Worm (Caenorhabditis elegans) whole organism, L4 larva: ENCODE measurements around the gene srx-64.

Experiments
- F26F4.8 ChIP-seq: fragments of 200-800 bp; sonication (Bioruptor generic); conservative IDR thresholded peaks from 2 replicates; pipeline ENCODE4 v1.3.6; 2022; ENCODE audit warnings: missing genetic modification characterization, missing compliant biosample characterization
- F37D6.2 ChIP-seq: sonication (generic microtip); optimal IDR thresholded peaks from 2 replicates; lab custom pipeline; 2016; ENCODE audit warnings: mild to moderate bottlenecking, missing genetic modification characterization, missing compliant biosample characterization
- R02D3.7 ChIP-seq: fragments of 150-350 bp; sonication (generic microtip); optimal IDR thresholded peaks from 3 replicates; lab custom pipeline; 2014; ENCODE audit warnings: missing biosample characterization, missing genetic modification characterization
- Y75B8A.6 ChIP-seq: fragments of 200-800 bp; sonication (Bioruptor generic); IDR thresholded peaks from 2 replicates; pipeline ENCODE4 v1.3.6; 2022; ENCODE audit warnings: missing genetic modification reagents, missing genetic modification characterization, missing compliant biosample characterization
- ZK546.5 ChIP-seq, 2 experiments: sonication (generic microtip); optimal IDR thresholded peaks; 2 replicates each; lab custom pipeline; 2017; ENCODE audit warnings: missing biosample characterization in 2 of 2, missing genetic modification characterization in 2 of 2
- arid-1 ChIP-seq: fragments of 200-800 bp; sonication (Bioruptor generic); conservative IDR thresholded peaks from 2 replicates; pipeline ENCODE4 v1.3.6; 2022; ENCODE audit warnings: missing genetic modification reagents, missing genetic modification characterization, missing compliant biosample characterization
- attf-4 ChIP-seq: sonication (generic microtip); optimal IDR thresholded peaks from 3 replicates; lab custom pipeline; 2017; ENCODE audit warnings: missing biosample characterization, missing genetic modification characterization
- ceh-28 ChIP-seq: fragments of 150-350 bp; optimal IDR thresholded peaks from 2 replicates; lab custom pipeline; 2014; ENCODE audit warnings: missing biosample characterization, missing genetic modification reagents, missing genetic modification characterization
- ceh-62 ChIP-seq: sonication (generic microtip); optimal IDR thresholded peaks from 2 replicates; lab custom pipeline; 2017; ENCODE audit warnings: missing biosample characterization, missing genetic modification characterization
- ceh-82 ChIP-seq: sonication (generic microtip); optimal IDR thresholded peaks from 2 replicates; lab custom pipeline; 2017; ENCODE audit warnings: missing biosample characterization, missing genetic modification characterization
- daf-16 ChIP-seq, 3 experiments: sonication (generic microtip); optimal IDR thresholded peaks; 2 replicates each; lab custom pipeline; 2016 to 2017; ENCODE audit warnings: missing genetic modification characterization in 3 of 3, missing genetic modification reagents in 3 of 3, mild to moderate bottlenecking in 2 of 3, missing compliant biosample characterization in 2 of 3, missing biosample characterization in 1 of 3, moderate library complexity in 1 of 3
- dmd-6 ChIP-seq: fragments of 200-800 bp; sonication (Bioruptor generic); IDR thresholded peaks from 2 replicates; pipeline ENCODE4 v1.3.6; 2022; ENCODE audit warnings: missing genetic modification reagents, missing genetic modification characterization, missing compliant biosample characterization
- dpl-1 ChIP-seq: fragments of 150-350 bp; optimal IDR thresholded peaks from 2 replicates; lab custom pipeline; 2014; ENCODE audit warnings: missing biosample characterization, missing genetic modification reagents, missing genetic modification characterization
- fkh-10 ChIP-seq: fragments of 150-350 bp; optimal IDR thresholded peaks from 2 replicates; lab custom pipeline; 2014; ENCODE audit warnings: missing biosample characterization, missing genetic modification reagents, missing genetic modification characterization
- hmg-1.1 ChIP-seq: fragments of 200-800 bp; sonication (Bioruptor generic); IDR thresholded peaks from 2 replicates; pipeline ENCODE4 v1.3.6; 2022; ENCODE audit warnings: missing genetic modification reagents, missing genetic modification characterization, missing compliant biosample characterization
- lin-38 ChIP-seq: fragments of 200-800 bp; sonication (Bioruptor generic); IDR thresholded peaks from 2 replicates; pipeline ENCODE4 v1.3.6; 2022; ENCODE audit warnings: missing genetic modification reagents, missing genetic modification characterization, missing compliant biosample characterization
- lir-3 ChIP-seq: sonication (generic microtip); optimal IDR thresholded peaks from 2 replicates; lab custom pipeline; 2016; ENCODE audit warnings: mild to moderate bottlenecking, missing genetic modification characterization, missing compliant biosample characterization
- madf-5 ChIP-seq, 2 experiments: fragments of 200-800 bp; sonication (Bioruptor generic); IDR thresholded peaks; 2 replicates each; pipeline ENCODE4 v1.3.6; 2022; ENCODE audit warnings: missing compliant biosample characterization in 2 of 2, missing genetic modification characterization in 2 of 2
- mxl-3 ChIP-seq: fragments of 200-800 bp; sonication (Bioruptor generic); optimal IDR thresholded peaks from 2 replicates; lab custom pipeline; 2018; ENCODE audit warnings: mild to moderate bottlenecking, missing genetic modification characterization, missing compliant biosample characterization
- nhr-10 ChIP-seq: fragments of 150-350 bp; optimal IDR thresholded peaks from 2 replicates; lab custom pipeline; 2014; ENCODE audit warnings: missing biosample characterization, missing genetic modification characterization
- nhr-25 ChIP-seq: sonication (generic microtip); optimal IDR thresholded peaks from 2 replicates; lab custom pipeline; 2017; ENCODE audit warnings: missing genetic modification characterization, mild to moderate bottlenecking, missing compliant biosample characterization, antibody characterized with exemption, moderate library complexity, borderline replicate concordance; ENCODE audit not compliant: insufficient read depth
- nhr-28 ChIP-seq: fragments of 150-350 bp; optimal IDR thresholded peaks from 2 replicates; lab custom pipeline; 2014; ENCODE audit warnings: missing biosample characterization, missing genetic modification characterization
- nhr-77 ChIP-seq: fragments of 150-350 bp; optimal IDR thresholded peaks from 2 replicates; lab custom pipeline; 2014; ENCODE audit warnings: missing biosample characterization, missing genetic modification characterization
- pqm-1 ChIP-seq: sonication (generic microtip); optimal IDR thresholded peaks from 2 replicates; lab custom pipeline; 2017; ENCODE audit warnings: missing biosample characterization, missing genetic modification characterization
- rbr-2 ChIP-seq: sonication (generic microtip); optimal IDR thresholded peaks from 2 replicates; lab custom pipeline; 2016; ENCODE audit warnings: missing genotype, missing genetic modification characterization, missing compliant biosample characterization
- set-16 ChIP-seq: fragments of 200-800 bp; sonication (Bioruptor generic); IDR thresholded peaks from 2 replicates; pipeline ENCODE4 v1.3.6; 2022; ENCODE audit warnings: missing genetic modification reagents, missing genetic modification characterization, missing compliant biosample characterization
- skn-1 ChIP-seq: fragments of 150-350 bp; optimal IDR thresholded peaks from 2 replicates; lab custom pipeline; 2014; ENCODE audit warnings: missing biosample characterization, missing genetic modification characterization
- spr-1 ChIP-seq: sonication (generic microtip); optimal IDR thresholded peaks from 2 replicates; lab custom pipeline; 2016; ENCODE audit warnings: mild to moderate bottlenecking, missing genetic modification characterization, missing compliant biosample characterization
- tag-97 ChIP-seq: fragments of 200-800 bp; sonication (Bioruptor generic); IDR thresholded peaks from 2 replicates; pipeline ENCODE4 v1.3.6; 2022; ENCODE audit warnings: missing genetic modification characterization, missing compliant biosample characterization
- tra-1 ChIP-seq: fragments of 200-800 bp; sonication (Bioruptor generic); IDR thresholded peaks from 2 replicates; pipeline ENCODE4 v1.3.6; 2022; ENCODE audit warnings: missing genetic modification reagents, missing genetic modification characterization, missing compliant biosample characterization
- unc-39 ChIP-seq: sonication (generic microtip); optimal IDR thresholded peaks from 2 replicates; lab custom pipeline; 2017; ENCODE audit warnings: missing biosample characterization, missing genetic modification characterization
- zfp-3 ChIP-seq: fragments of 200-800 bp; sonication (Bioruptor generic); conservative IDR thresholded peaks from 2 replicates; pipeline ENCODE4 v1.3.6; 2022; ENCODE audit warnings: missing genetic modification reagents, missing genetic modification characterization, missing compliant biosample characterization
- zip-2 ChIP-seq: fragments of 150-350 bp; optimal IDR thresholded peaks from 2 replicates; lab custom pipeline; 2014; ENCODE audit warnings: missing biosample characterization, missing genetic modification characterization

srx-64 gene

ce11 chrV:3927522-3927921 lies 1.7 kb upstream of the srx-64 start:
- TF ChIP-seq R02D3.7 (tag; lab: Kevin White, UChicago), result no peak
- TF ChIP-seq hmg-1.1, result no peak
- peak; percentile 92 for TF ChIP-seq set-16
- TF ChIP-seq madf-5 (GFP tag; IDR thresholded peaks at IDR 0.05; lab: Robert Waterston, UW), result 0 out of 4 replicates have a peak, but pooled peaks of 1 of the 2 experiments have one; percentile 8
- TF ChIP-seq, all 104 proteins: peak for 2

ce11 chrV:3931326-3931725 lies 2.1 kb downstream of the srx-64 start, which contains the start of gene srx-63:
srx-63 (plus strand) TSS chrV:3931626.
- TF ChIP-seq zip-2 (tag; lab: Kevin White, UChicago) (no peak), ZK546.5 (tag; optimal IDR thresholded peaks at IDR 0.05; lab: Kevin White, UChicago) (no peak), F26F4.8 (GFP tag; lab: Robert Waterston, UW) (no peak), unc-39 (tag; lab: Kevin White, UChicago) (no peak), spr-1 (no peak), ceh-62 (tag; lab: Kevin White, UChicago) (no peak), tra-1 (no peak), nhr-10 (no peak), fkh-10 (GFP tag; lab: Kevin White, UChicago) (no peak), nhr-25 (no peak), Y75B8A.6 (no peak), set-16 (no peak), tag-97 (GFP tag; lab: Robert Waterston, UW) (no peak), nhr-77 (tag; lab: Kevin White, UChicago) (no peak)

ce11 chrV:3935892-3936478 lies 6.8 kb downstream of the srx-64 start, which contains the start of gene cyp-35A5:
cyp-35A5 (plus strand) TSS chrV:3936326.
- TF ChIP-seq rbr-2 (tag; lab: Kevin White, UChicago), result no peak
- TF ChIP-seq arid-1 (GFP tag; lab: Robert Waterston, UW), result no peak
- TF ChIP-seq nhr-28 (tag; lab: Kevin White, UChicago), result peak; percentile 86
- TF ChIP-seq dpl-1 (GFP tag; lab: Kevin White, UChicago), result no peak
- 0 out of 2 replicates have a peak, but pooled peaks have one; percentile 34 for TF ChIP-seq dmd-6 (GFP tag; lab: Robert Waterston, UW)
- TF ChIP-seq pqm-1, result peak; percentile 7
- TF ChIP-seq, all 104 proteins: peak for 3

ce11 chrV:3938789-3939188 lies 9.6 kb downstream of the srx-64 start, which contains the start of gene cyp-35B1:
cyp-35B1 (plus strand) TSS chrV:3939032.
- TF ChIP-seq daf-16 (GFP tag; optimal IDR thresholded peaks at IDR 0.05; lab: Kevin White, UChicago) (no peak), daf-16 (tag; optimal IDR thresholded peaks at IDR 0.05; lab: Kevin White, UChicago) (peak; percentile 68), nhr-28 (tag; lab: Kevin White, UChicago) (peak; percentile 92), F37D6.2 (tag; lab: Kevin White, UChicago) (no peak), lin-38 (GFP tag; lab: Robert Waterston, UW) (no peak), zfp-3 (GFP tag; lab: Robert Waterston, UW) (no peak), skn-1 (no peak), ceh-28 (tag; lab: Kevin White, UChicago) (no peak), ceh-82 (tag; lab: Kevin White, UChicago) (no peak), attf-4 (tag; lab: Kevin White, UChicago) (no peak), lir-3 (tag; lab: Kevin White, UChicago) (no peak)
- TF ChIP-seq, all 104 proteins: peak for 2

- TF ChIP-seq mxl-3 (GFP tag; lab: Kevin White, UChicago) (no peak), nhr-28 (tag; lab: Kevin White, UChicago) (peak; percentile 34)
Observed at ce11 chrV:3941860-3942259, 12.7 kb downstream of the srx-64 start, which contains the start of gene cyp-35B2. cyp-35B2 (plus strand) TSS chrV:3942160.
